Fruit fly (Drosophila melanogaster): ENCODE measurements around the gene rdgC.

Gene rdgC

dm6 chr3L:20247513-20248173 is at the start of gene rdgC:
TSS of gene rdgC (plus strand) at chr3L:20248080.
- no peak for TF ChIP-seq CG8478 (optimal IDR thresholded peaks at IDR 0.05)
- TF ChIP-seq CTCF (optimal IDR thresholded peaks at IDR 0.05) = no peak

DNA sequence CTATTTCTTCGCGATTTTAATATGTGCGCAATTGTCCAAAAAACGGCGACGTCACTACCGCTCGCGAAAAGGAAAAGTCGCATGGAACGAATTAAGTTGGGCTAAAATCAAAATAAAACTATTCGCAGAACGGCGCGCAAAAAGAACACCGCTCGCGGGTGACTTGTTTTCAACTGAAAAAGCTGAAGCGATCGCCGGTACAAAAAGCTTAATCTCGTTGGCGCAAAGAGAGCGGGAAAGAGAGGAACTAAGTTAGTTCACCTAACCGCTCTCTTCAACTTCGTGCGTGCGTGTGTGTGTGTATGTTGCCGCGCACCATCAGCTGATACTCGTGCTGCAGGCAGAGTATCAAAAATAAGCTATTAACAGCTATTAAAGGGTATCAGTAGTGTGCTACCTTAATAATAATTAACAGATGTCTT is 49.7 kb upstream of the rdgC start, which contains the start of gene CG42674:
TSS of gene CG42674 (minus strand) at position 180 of the 422 bp plus-strand sequence.
- TF ChIP-seq CG8478 (optimal IDR thresholded peaks at IDR 0.05) (no peak), CTCF (optimal IDR thresholded peaks at IDR 0.05) (no peak)

- no peak for TF ChIP-seq CG8478 (optimal IDR thresholded peaks at IDR 0.05)
- no peak for TF ChIP-seq CTCF (optimal IDR thresholded peaks at IDR 0.05)
Measured at dm6 chr3L:20199569-20200247, 48.2 kb upstream of the rdgC start, which contains the start of gene CG42833. TSS of gene CG42833 (plus strand) at chr3L:20200093.

DNA sequence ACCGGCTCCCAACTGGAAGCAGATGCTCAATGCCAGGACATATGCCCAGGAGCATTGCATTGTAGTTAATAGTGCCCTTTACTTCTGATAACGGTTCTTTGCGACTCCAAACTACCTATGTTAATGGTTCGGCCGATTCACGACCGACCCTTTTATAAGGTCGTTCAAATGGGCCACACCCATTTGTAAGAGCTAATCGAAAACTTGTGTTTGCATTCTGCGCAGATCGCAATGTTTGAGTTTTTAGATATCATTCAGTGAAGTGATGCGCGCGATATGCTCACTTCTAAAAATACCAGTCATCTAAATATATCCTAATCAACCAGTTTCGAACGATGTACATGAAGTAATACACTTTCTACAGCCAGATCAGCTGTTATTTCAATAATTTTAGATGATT is 46.3 kb upstream of the rdgC start, which contains the start of gene obst-F:
TSS of gene obst-F (minus strand) at position 101 of the 400 bp plus-strand sequence.
- TF ChIP-seq CTCF (optimal IDR thresholded peaks at IDR 0.05) (no peak), CG8478 (optimal IDR thresholded peaks at IDR 0.05) (no peak)

- TF ChIP-seq CTCF (optimal IDR thresholded peaks at IDR 0.05) (no peak), CG8478 (optimal IDR thresholded peaks at IDR 0.05) (no peak)
Measured at dm6 chr3L:20203587-20203986, 44.3 kb upstream of the rdgC start, which contains the start of gene CG7298. TSS of gene CG7298 (minus strand) at chr3L:20203687.

dm6 chr3L:20205946-20206345 is 41.9 kb upstream of the rdgC start, which contains the start of gene CG7290:
TSS of gene CG7290 (minus strand) at chr3L:20206046.
- TF ChIP-seq CG8478 (optimal IDR thresholded peaks at IDR 0.05) (no peak), CTCF (optimal IDR thresholded peaks at IDR 0.05) (no peak)

DNA sequence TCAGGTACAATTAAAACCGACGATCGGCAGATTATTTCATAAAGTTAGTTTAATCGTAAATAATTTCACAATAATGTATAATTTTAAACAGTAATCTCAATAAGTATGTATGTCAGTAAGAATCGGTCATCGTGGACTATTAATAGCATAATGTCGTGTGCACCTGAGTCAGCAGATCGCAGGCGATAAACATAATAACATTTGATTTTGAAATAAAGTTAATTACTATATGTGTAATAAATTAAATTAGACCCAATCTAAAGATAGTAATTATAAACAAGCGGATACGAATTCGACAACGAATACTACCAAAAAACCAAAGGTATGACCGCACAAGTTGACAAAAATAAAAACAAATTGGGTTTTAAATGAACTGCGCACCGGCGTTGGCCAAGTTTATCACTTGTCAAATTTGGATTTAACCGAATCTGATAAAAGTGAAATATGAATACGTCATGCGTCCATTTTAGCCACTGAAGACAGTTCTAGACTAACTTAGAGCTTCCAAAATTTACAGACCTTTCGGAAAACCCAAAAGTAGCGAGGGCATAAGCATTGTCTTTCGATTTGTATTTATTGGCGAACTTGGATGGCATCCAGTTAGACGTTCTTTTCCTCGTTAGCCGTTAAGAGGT is 40.8 kb upstream of the rdgC start, which contains the start of gene CG6996:
TSS of gene CG6996 (plus strand) at position 585 of the 635 bp plus-strand sequence.
- TF ChIP-seq CTCF (optimal IDR thresholded peaks at IDR 0.05) = no peak
- TF ChIP-seq CG8478 (optimal IDR thresholded peaks at IDR 0.05) = no peak

dm6 chr3L:20209092-20209491 is 38.8 kb upstream of the rdgC start:
- TF ChIP-seq CTCF (optimal IDR thresholded peaks at IDR 0.05) = no peak
- no peak for TF ChIP-seq CG8478 (optimal IDR thresholded peaks at IDR 0.05)

DNA sequence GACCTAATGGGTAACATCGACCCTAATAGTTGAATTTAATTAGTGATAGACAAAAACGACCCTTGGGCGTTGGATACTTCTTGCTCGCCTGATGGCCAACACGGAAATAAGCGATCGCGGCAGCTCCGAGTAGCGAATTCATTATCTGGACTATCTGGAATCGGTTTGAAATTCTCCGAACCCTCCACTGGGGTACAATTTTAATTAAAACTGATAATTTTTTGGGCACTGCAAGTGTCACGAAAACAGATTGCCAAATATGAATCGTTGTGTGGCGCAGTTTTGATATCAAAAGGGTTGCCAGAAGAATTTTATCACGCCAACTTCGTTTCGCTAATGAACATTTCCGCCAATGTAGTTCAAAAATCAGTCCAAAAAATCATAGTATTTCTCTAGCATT is 38.0 kb upstream of the rdgC start:
- TF ChIP-seq CG8478 (optimal IDR thresholded peaks at IDR 0.05) (no peak), CTCF (optimal IDR thresholded peaks at IDR 0.05) (no peak)

DNA sequence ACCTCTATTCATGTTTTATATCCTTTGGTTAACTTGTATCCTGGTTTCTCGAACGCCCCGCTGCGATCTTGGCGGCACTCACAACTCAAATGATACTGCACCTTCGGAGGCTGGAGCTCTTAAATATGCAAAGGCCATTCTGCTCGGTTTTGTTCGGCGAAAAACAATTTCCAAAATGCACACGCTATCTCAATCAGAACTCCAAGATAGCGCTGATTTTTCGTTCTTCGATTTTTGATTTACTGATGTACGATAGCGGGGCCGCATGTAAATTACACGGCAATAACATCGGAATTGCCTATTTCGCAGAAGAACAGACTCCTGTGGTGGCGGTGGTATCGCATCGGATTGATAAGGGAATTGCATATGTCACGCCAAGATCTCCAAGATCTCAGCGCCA is 35.9 kb upstream of the rdgC start, which contains the start of gene CG7017:
TSS of gene CG7017 (minus strand) at position 101 of the 400 bp plus-strand sequence.
- TF ChIP-seq CTCF (optimal IDR thresholded peaks at IDR 0.05) (no peak), CG8478 (optimal IDR thresholded peaks at IDR 0.05) (no peak)

- TF ChIP-seq CG8478 (optimal IDR thresholded peaks at IDR 0.05) = no peak
Measured at dm6 chr3L:20220374-20220773, 27.5 kb upstream of the rdgC start, which contains the start of gene CG6933. TSS of gene CG6933 (minus strand) at chr3L:20220420.

dm6 chr3L:20220918-20221317 is 27.0 kb upstream of the rdgC start:
- no peak for TF ChIP-seq CG8478 (optimal IDR thresholded peaks at IDR 0.05)
- no peak for TF ChIP-seq CTCF (optimal IDR thresholded peaks at IDR 0.05)

- no peak for TF ChIP-seq CTCF (optimal IDR thresholded peaks at IDR 0.05)
- TF ChIP-seq CG8478 (optimal IDR thresholded peaks at IDR 0.05) = no peak
Measured at dm6 chr3L:20221412-20221864, 26.4 kb upstream of the rdgC start, which contains the start of gene CG17145. TSS of gene CG17145 (plus strand) at chr3L:20221814.

DNA sequence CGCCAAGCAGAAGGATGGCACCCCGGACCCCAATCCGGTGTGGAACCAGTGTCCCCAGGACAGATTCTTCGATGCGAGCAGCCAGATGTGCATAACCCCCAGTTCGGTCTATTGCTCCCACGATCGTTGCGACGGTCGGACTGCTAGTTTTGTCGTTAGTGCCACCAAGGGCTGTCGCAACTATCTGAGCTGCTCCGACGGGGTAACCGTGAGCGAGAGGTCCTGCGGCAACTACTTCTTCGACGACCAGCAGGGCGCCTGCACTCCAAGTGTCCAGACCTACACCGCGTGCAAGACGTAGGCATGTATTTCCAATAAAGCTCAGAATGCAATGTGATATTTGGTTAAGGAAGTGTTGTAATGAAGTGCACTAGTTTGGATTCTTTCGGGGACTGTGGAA is 25.3 kb upstream of the rdgC start:
- TF ChIP-seq CG8478 (optimal IDR thresholded peaks at IDR 0.05) = no peak

DNA sequence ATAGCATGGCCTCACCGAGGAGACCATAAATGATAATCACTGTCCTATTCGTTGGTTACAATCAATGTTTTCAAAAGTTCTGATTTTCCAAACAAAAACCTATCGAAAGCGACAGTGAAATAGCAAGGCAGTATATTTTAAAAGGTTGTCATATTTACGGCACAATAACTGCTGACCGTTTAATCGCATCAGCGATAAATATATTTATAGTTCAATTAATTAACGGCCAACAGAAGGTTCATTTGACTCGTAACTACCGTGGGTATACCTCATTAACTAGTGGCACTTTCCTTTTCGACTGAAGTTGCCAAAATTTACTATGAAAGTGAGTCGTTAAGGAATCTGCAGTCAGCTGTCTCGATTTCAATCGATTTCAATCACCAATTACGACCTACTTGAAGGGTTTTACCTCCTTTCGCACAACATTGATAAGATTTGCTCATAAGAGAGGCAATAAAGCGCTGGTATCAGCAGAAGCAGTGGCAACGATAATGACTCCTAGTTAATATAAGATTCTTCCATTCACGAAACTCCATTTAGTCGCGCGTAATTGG is 24.4 kb upstream of the rdgC start, which contains the start of gene CG17147:
TSS of gene CG17147 (plus strand) at position 535 of the 554 bp plus-strand sequence.
- TF ChIP-seq CTCF (optimal IDR thresholded peaks at IDR 0.05) (no peak), CG8478 (optimal IDR thresholded peaks at IDR 0.05) (no peak)

All from S2 (cell line).